Fruit fly (Drosophila melanogaster): ENCODE results near the gene CG17734.

Gene CG17734

DNA sequence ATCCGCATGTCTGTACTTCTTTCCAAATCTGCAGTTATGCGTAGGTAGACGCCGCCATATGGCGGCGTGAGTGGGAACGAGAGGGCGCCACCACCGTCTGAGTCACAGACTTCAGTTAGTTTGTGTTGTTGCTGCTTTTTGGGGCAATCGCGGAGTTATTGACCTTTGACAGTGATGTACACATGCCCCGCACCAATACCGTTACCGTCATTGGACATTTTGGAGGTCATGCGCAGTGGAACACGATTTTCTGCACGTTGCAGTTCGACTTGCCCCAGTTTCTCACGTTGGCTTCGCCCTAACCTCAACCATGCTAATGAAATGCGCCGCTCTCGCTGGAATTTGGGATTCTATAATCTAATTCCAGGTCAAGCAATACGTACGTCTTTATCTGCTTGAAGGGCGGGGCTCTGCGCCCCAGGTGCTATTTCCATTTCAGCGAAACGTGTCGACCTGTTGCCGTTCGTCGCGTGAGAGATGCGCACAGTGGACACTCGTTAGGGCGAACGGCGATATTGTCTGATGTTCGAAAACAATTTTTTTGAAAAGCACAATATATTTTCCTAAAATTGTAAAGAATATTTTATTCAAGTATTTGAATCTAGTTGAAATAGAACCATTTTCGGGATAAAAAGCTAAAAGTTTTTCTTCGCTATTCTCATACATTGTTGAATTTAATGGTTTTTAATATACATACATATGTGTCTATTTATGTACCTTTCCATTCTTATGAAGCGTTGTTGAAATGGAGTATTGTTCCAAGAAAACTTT, 32.3 kb downstream of the CG17734 start (continued):
- TF ChIP-seq CG42726 (GFP tag; IDR thresholded peaks at IDR 0.05; ENCODE audit: partially characterized antibody): no peak
- peak; percentile 63 for TF ChIP-seq CG1603 (tag; optimal IDR thresholded peaks at IDR 0.05)
- no peak for TF ChIP-seq ham (GFP tag; IDR thresholded peaks at IDR 0.05)
- peak; percentile 74; the same call in 2 of the 3 replicates for TF ChIP-seq ase (GFP tag; IDR thresholded peaks at IDR 0.05)
- peak; percentile 41 for TF ChIP-seq disco-r (GFP tag; optimal IDR thresholded peaks at IDR 0.05)
- no peak for TF ChIP-seq crp (GFP tag; optimal IDR thresholded peaks at IDR 0.05)
- TF ChIP-seq kay (GFP tag; optimal IDR thresholded peaks at IDR 0.05): peak; percentile 84
- peak; percentile 99 for TF ChIP-seq scrt (GFP tag; optimal IDR thresholded peaks at IDR 0.05)
- peak; percentile 2 for TF ChIP-seq CG3995 (GFP tag; optimal IDR thresholded peaks at IDR 0.05)
- TF ChIP-seq CG6175 (GFP tag; IDR thresholded peaks at IDR 0.05): peak; percentile 63; the same call in 1 of the 3 replicates
- peak; percentile 30; the same call in 1 of the 2 replicates for TF ChIP-seq wor (GFP tag; IDR thresholded peaks at IDR 0.05)
- TF ChIP-seq Ada2b (GFP tag; IDR thresholded peaks at IDR 0.05): peak; percentile 73
- TF ChIP-seq CG31441 (GFP tag; IDR thresholded peaks at IDR 0.05): peak; percentile 62
- TF ChIP-seq D19B (GFP tag; optimal IDR thresholded peaks at IDR 0.05): peak; percentile 57
- peak; percentile 58 for TF ChIP-seq CG12071 (GFP tag; optimal IDR thresholded peaks at IDR 0.05)
- peak; percentile 90 for TF ChIP-seq lilli (GFP tag; optimal IDR thresholded peaks at IDR 0.05)
- peak; percentile 54; the same call in 1 of the 2 replicates for TF ChIP-seq CG6272 (GFP tag; IDR thresholded peaks at IDR 0.05)
- TF ChIP-seq pum (GFP tag; optimal IDR thresholded peaks at IDR 0.05): peak; percentile 67
- peak; percentile 48 for TF ChIP-seq NC2β (GFP tag; optimal IDR thresholded peaks at IDR 0.05)
- TF ChIP-seq hb (GFP tag; IDR thresholded peaks at IDR 0.05; ENCODE audit: partially characterized antibody): no peak
- peak; percentile 77 for TF ChIP-seq Xrp1 (GFP tag; IDR thresholded peaks at IDR 0.05)
- TF ChIP-seq exex (tag; optimal IDR thresholded peaks at IDR 0.05): peak; percentile 49
- peak; percentile 52 for TF ChIP-seq CG6765 (GFP tag; optimal IDR thresholded peaks at IDR 0.05)
- TF ChIP-seq CG9797 (GFP tag; optimal IDR thresholded peaks at IDR 0.05): peak; percentile 10
- peak; percentile 37 for TF ChIP-seq CG9437 (GFP tag; optimal IDR thresholded peaks at IDR 0.05)
- peak; percentile 19 for TF ChIP-seq CG6654 (GFP tag; optimal IDR thresholded peaks at IDR 0.05)
- TF ChIP-seq CG7556 (GFP tag; optimal IDR thresholded peaks at IDR 0.05): peak; percentile 65
- peak; percentile 78 for TF ChIP-seq Dbx (GFP tag; IDR thresholded peaks at IDR 0.05)
- peak; percentile 30 for TF ChIP-seq Ets97D (GFP tag; optimal IDR thresholded peaks at IDR 0.05)
- no peak for TF ChIP-seq stwl (tag; optimal IDR thresholded peaks at IDR 0.05)
- peak; percentile 87 for TF ChIP-seq NFAT (GFP tag; IDR thresholded peaks at IDR 0.05)
- peak; percentile 73 for TF ChIP-seq vfl (GFP tag; optimal IDR thresholded peaks at IDR 0.05)
- TF ChIP-seq CG3163 (GFP tag; optimal IDR thresholded peaks at IDR 0.05): peak; percentile 34
- peak; percentile 65 for TF ChIP-seq Antp (GFP tag; optimal IDR thresholded peaks at IDR 0.05)
- TF ChIP-seq Awh (GFP tag; IDR thresholded peaks at IDR 0.05): 0 out of 2 replicates have a peak, but pooled peaks have one; percentile 11
- peak; percentile 63 for TF ChIP-seq bowl (GFP tag; IDR thresholded peaks at IDR 0.05)
- peak; percentile 98 for TF ChIP-seq Ets65A (GFP tag)
- TF ChIP-seq CG17186 (GFP tag; optimal IDR thresholded peaks at IDR 0.05): no peak
- peak; percentile 6 for TF ChIP-seq cato (GFP tag; optimal IDR thresholded peaks at IDR 0.05; ENCODE audit: borderline replicate concordance)
- TF ChIP-seq CG2875 (GFP tag; optimal IDR thresholded peaks at IDR 0.05): peak; percentile 31
- TF ChIP-seq seq (GFP tag; IDR thresholded peaks at IDR 0.05): peak; percentile 62
- peak; percentile 61 for TF ChIP-seq CG32772 (GFP tag; IDR thresholded peaks at IDR 0.05)
- TF ChIP-seq CG1602 (GFP tag; optimal IDR thresholded peaks at IDR 0.05): peak; percentile 23
- TF ChIP-seq phol (tag; optimal IDR thresholded peaks at IDR 0.05): peak; percentile 64
- no peak for TF ChIP-seq CG11723 (GFP tag; optimal IDR thresholded peaks at IDR 0.05)
- TF ChIP-seq chif (GFP tag; optimal IDR thresholded peaks at IDR 0.05): peak; percentile 55 to 66
- TF ChIP-seq emc (GFP tag; optimal IDR thresholded peaks at IDR 0.05): peak; percentile 20
- peak; percentile 61 for TF ChIP-seq CG18262 (tag; optimal IDR thresholded peaks at IDR 0.05)
- peak; percentile 33; the same call in 1 of the 2 replicates for TF ChIP-seq Adf1 (GFP tag; IDR thresholded peaks at IDR 0.05)
